Fruit fly (Drosophila melanogaster) whole organism, embryonic: ENCODE data around the gene CG32061.

ENCODE experiments used
- Atf6 ChIP-seq: fragments of 200-800 bp; sonication (Bioruptor generic); IDR thresholded peaks from 2 replicates; pipeline ENCODE4 v1.3.6; 2022; ENCODE audit warnings: missing biosample characterization, missing genetic modification characterization
- CG10274 ChIP-seq: fragments of 200-800 bp; sonication (Bioruptor generic); optimal IDR thresholded peaks from 3 replicates; lab custom pipeline; 2017; ENCODE audit warnings: missing biosample characterization, mild to moderate bottlenecking, missing genetic modification characterization
- CG11504 ChIP-seq: fragments of 200-800 bp; sonication (Bioruptor generic); optimal IDR thresholded peaks from 3 replicates; lab custom pipeline; 2019; ENCODE audit warnings: missing biosample characterization, mild to moderate bottlenecking, missing genetic modification characterization, moderate library complexity
- CG11695 ChIP-seq: fragments of 200-800 bp; sonication (Bioruptor generic); IDR thresholded peaks from 3 replicates; pipeline ENCODE4 v1.3.6; 2022; ENCODE audit warnings: missing biosample characterization, missing genetic modification characterization
- CG12236 ChIP-seq: fragments of 200-800 bp; sonication (Bioruptor generic); optimal IDR thresholded peaks from 2 replicates; lab custom pipeline; 2016; ENCODE audit warnings: missing biosample characterization, missing genetic modification characterization
- CG13775 ChIP-seq: fragments of 200-800 bp; sonication (Bioruptor generic); optimal IDR thresholded peaks from 3 replicates; lab custom pipeline; 2017; ENCODE audit warnings: missing biosample characterization, mild to moderate bottlenecking, missing genetic modification characterization
- CG14441 ChIP-seq: fragments of 200-800 bp; sonication (Bioruptor generic); IDR thresholded peaks from 2 replicates; pipeline ENCODE4 v1.3.6; 2022; ENCODE audit warnings: missing biosample characterization, missing genetic modification characterization
- CG15696 ChIP-seq: fragments of 200-800 bp; sonication (Bioruptor generic); optimal IDR thresholded peaks from 2 replicates; lab custom pipeline; 2019; ENCODE audit warnings: missing biosample characterization, mild to moderate bottlenecking, missing genetic modification characterization, moderate library complexity
- CG1603 ChIP-seq: fragments of 200-800 bp; sonication (Bioruptor generic); optimal IDR thresholded peaks from 2 replicates; lab custom pipeline; 2019; ENCODE audit warnings: missing biosample characterization, mild to moderate bottlenecking, missing genetic modification characterization, moderate library complexity
- CG17328 ChIP-seq: fragments of 200-800 bp; sonication (Bioruptor generic); IDR thresholded peaks from 2 replicates; pipeline ENCODE4 v1.3.6; 2022; ENCODE audit warnings: missing biosample characterization, missing genetic modification characterization
- CG17802 ChIP-seq: fragments of 200-800 bp; sonication (Bioruptor generic); optimal IDR thresholded peaks from 2 replicates; lab custom pipeline; 2018; ENCODE audit warnings: missing biosample characterization, mild to moderate bottlenecking, missing genetic modification characterization, moderate library complexity
- CG17912 ChIP-seq: fragments of 200-800 bp; sonication (Bioruptor generic); optimal IDR thresholded peaks from 2 replicates; lab custom pipeline; 2018; ENCODE audit warnings: missing biosample characterization, mild to moderate bottlenecking, missing genetic modification characterization
- CG3838 ChIP-seq: fragments of 200-800 bp; sonication (Bioruptor generic); optimal IDR thresholded peaks from 3 replicates; lab custom pipeline; 2016; ENCODE audit warnings: missing biosample characterization, missing genetic modification characterization
- CG4360 ChIP-seq: fragments of 200-800 bp; sonication (Bioruptor generic); IDR thresholded peaks from 2 replicates; pipeline ENCODE4 v1.3.6; 2022; ENCODE audit warnings: missing biosample characterization, missing genetic modification characterization
- CG8924 ChIP-seq: fragments of 200-800 bp; optimal IDR thresholded peaks from 3 replicates; lab custom pipeline; 2019; ENCODE audit warnings: missing biosample characterization, mild to moderate bottlenecking, missing genetic modification characterization, moderate library complexity
- CG9727 ChIP-seq: fragments of 200-800 bp; sonication (Bioruptor generic); optimal IDR thresholded peaks from 3 replicates; lab custom pipeline; 2017; ENCODE audit warnings: missing biosample characterization, mild to moderate bottlenecking, missing genetic modification characterization
- CrebB ChIP-seq: fragments of 200-800 bp; sonication (Bioruptor generic); optimal IDR thresholded peaks from 3 replicates; lab custom pipeline; 2018; ENCODE audit warnings: missing biosample characterization, mild to moderate bottlenecking, missing genetic modification characterization
- Drgx ChIP-seq: fragments of 200-800 bp; sonication (Bioruptor generic); IDR thresholded peaks from 2 replicates; pipeline ENCODE4 v1.3.6; 2022; ENCODE audit warnings: missing biosample characterization, missing genetic modification characterization
- Ets65A ChIP-seq: fragments of 200-800 bp; sonication (Bioruptor generic); peaks from one replicate; lab custom pipeline; 2016; ENCODE audit warnings: missing biosample characterization, missing genetic modification characterization
- Ets97D ChIP-seq: fragments of 200-800 bp; sonication (Bioruptor generic); optimal IDR thresholded peaks from 3 replicates; lab custom pipeline; 2016; ENCODE audit warnings: missing biosample characterization, missing genetic modification characterization
- Med ChIP-seq: fragments of 200-800 bp; sonication (Bioruptor generic); peaks from one replicate; lab custom pipeline; 2016; ENCODE audit warnings: missing biosample characterization, missing genetic modification characterization, mild to moderate bottlenecking, inconsistent platforms, moderate library complexity
- Opbp ChIP-seq: fragments of 200-800 bp; sonication (Bioruptor generic); IDR thresholded peaks from 3 replicates; pipeline ENCODE4 v1.3.6; 2022; ENCODE audit warnings: missing biosample characterization, missing genetic modification characterization; ENCODE audit not compliant: partially characterized antibody
- ab ChIP-seq: fragments of 200-800 bp; sonication (Bioruptor generic); optimal IDR thresholded peaks from 2 replicates; lab custom pipeline; 2016; ENCODE audit warnings: missing biosample characterization, missing genetic modification characterization
- ash1 ChIP-seq: fragments of 200-800 bp; sonication (Bioruptor generic); optimal IDR thresholded peaks from 2 replicates; lab custom pipeline; 2018; ENCODE audit warnings: missing biosample characterization, mild to moderate bottlenecking, missing genetic modification characterization
- dmrt11E ChIP-seq: fragments of 200-800 bp; sonication (Bioruptor generic); optimal IDR thresholded peaks from 3 replicates; lab custom pipeline; 2018; ENCODE audit warnings: missing biosample characterization, mild to moderate bottlenecking, missing genetic modification characterization, moderate library complexity
- dysf ChIP-seq: fragments of 200-800 bp; sonication (Bioruptor generic); IDR thresholded peaks from 3 replicates; pipeline ENCODE4 v1.3.6; 2022; ENCODE audit warnings: missing biosample characterization, missing genetic modification characterization
- ewg ChIP-seq: fragments of 200-800 bp; sonication (Bioruptor generic); optimal IDR thresholded peaks from 3 replicates; lab custom pipeline; 2017; ENCODE audit warnings: mild to moderate bottlenecking, missing biosample characterization, missing genetic modification reagents, missing genetic modification characterization
- gfzf ChIP-seq: fragments of 200-800 bp; sonication (Bioruptor generic); optimal IDR thresholded peaks from 2 replicates; lab custom pipeline; 2016; ENCODE audit warnings: missing biosample characterization, mild to moderate bottlenecking, missing genetic modification characterization, moderate library complexity
- grau ChIP-seq: fragments of 200-800 bp; optimal IDR thresholded peaks from 3 replicates; lab custom pipeline; 2019; ENCODE audit warnings: missing biosample characterization, mild to moderate bottlenecking, missing genetic modification characterization, moderate library complexity
- gsb ChIP-seq: fragments of 200-800 bp; sonication (Bioruptor generic); IDR thresholded peaks from 2 replicates; pipeline ENCODE4 v1.3.6; 2022; ENCODE audit warnings: missing biosample characterization, missing genetic modification characterization
- ken ChIP-seq: fragments of 200-800 bp; sonication (Bioruptor generic); IDR thresholded peaks from 3 replicates; pipeline ENCODE4 v1.3.6; 2022; ENCODE audit warnings: missing biosample characterization, missing genetic modification characterization
- klu ChIP-seq: fragments of 200-800 bp; sonication (Bioruptor generic); IDR thresholded peaks from 2 replicates; pipeline ENCODE4 v1.3.6; 2022; ENCODE audit warnings: missing biosample characterization, missing genetic modification characterization
- mld ChIP-seq: fragments of 200-800 bp; sonication (Bioruptor generic); IDR thresholded peaks from 3 replicates; pipeline ENCODE4 v1.3.6; 2022; ENCODE audit warnings: missing biosample characterization, missing genetic modification characterization; ENCODE audit not compliant: partially characterized antibody
- otp ChIP-seq: fragments of 200-800 bp; sonication (Bioruptor generic); IDR thresholded peaks from 3 replicates; pipeline ENCODE4, ENCODE4 v1.3.6; 2022; ENCODE audit warnings: missing biosample characterization, missing genetic modification characterization
- scrt ChIP-seq: fragments of 200-800 bp; sonication (Bioruptor generic); optimal IDR thresholded peaks from 2 replicates; lab custom pipeline; 2018; ENCODE audit warnings: missing biosample characterization, mild to moderate bottlenecking, missing genetic modification characterization, moderate library complexity
- sens ChIP-seq: fragments of 200-800 bp; sonication (Bioruptor generic); peaks from one replicate; lab custom pipeline; 2016; ENCODE audit warnings: missing biosample characterization, missing genetic modification characterization
- shn ChIP-seq: fragments of 200-800 bp; sonication (Bioruptor generic); optimal IDR thresholded peaks from 3 replicates; lab custom pipeline; 2016; ENCODE audit warnings: missing biosample characterization, missing genetic modification characterization
- sima ChIP-seq: fragments of 200-800 bp; sonication (Bioruptor generic); optimal IDR thresholded peaks from 2 replicates; lab custom pipeline; 2016; ENCODE audit warnings: missing biosample characterization, missing genetic modification characterization
- tx ChIP-seq: fragments of 200-800 bp; sonication (Bioruptor generic); optimal IDR thresholded peaks from 2 replicates; lab custom pipeline; 2016; ENCODE audit warnings: missing biosample characterization, missing genetic modification characterization
- wor ChIP-seq: fragments of 200-800 bp; sonication (Bioruptor generic); IDR thresholded peaks from 2 replicates; pipeline ENCODE4 v1.3.6; 2022; ENCODE audit warnings: missing biosample characterization, missing genetic modification characterization
- zfh2 ChIP-seq: fragments of 200-800 bp; sonication (Bioruptor generic); optimal IDR thresholded peaks from 2 replicates; lab custom pipeline; 2016; ENCODE audit warnings: missing biosample characterization, missing genetic modification characterization

CG32061 gene

DNA sequence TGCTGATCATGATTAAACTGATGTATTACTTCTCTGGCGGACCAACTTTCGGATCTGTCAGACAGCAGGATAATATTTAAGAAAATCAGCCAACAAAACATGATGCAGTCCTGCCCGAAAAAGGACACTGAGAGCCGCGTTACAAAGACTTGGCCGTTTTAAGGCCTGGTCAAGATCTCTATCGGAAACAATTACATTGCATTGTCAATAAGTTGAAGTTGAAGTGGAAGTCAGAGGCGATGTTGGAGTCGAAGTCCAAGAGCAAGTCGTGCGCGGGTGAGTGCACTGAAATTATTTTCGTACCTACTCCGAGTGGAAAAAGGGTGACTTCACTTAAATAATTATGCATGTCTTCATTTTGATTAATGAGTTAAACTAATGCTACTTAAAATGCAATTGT lies 29.6 kb upstream of the CG32061 start, which contains the start of gene Ir67c (continued):
- TF ChIP-seq otp (GFP tag; lab: Robert Waterston, UW) (no peak), ewg (GFP tag; lab: Kevin White, UChicago) (no peak), wor (no peak), sima (GFP tag; lab: Kevin White, UChicago) (no peak), mld (GFP tag; lab: Robert Waterston, UW) (no peak), gsb (no peak), CG17912 (GFP tag; lab: Kevin White, UChicago) (no peak), Med (GFP tag; lab: Kevin White, UChicago) (no peak), CG8924 (tag; lab: Kevin White, UChicago) (no peak), CG12236 (GFP tag; lab: Kevin White, UChicago) (no peak), CrebB (tag; lab: Kevin White, UChicago) (no peak), CG17802 (no peak), gfzf (no peak), dmrt11E (tag; lab: Kevin White, UChicago) (peak; percentile 21), CG9727 (GFP tag; lab: Kevin White, UChicago) (no peak), ken (GFP tag; lab: Robert Waterston, UW) (no peak), Atf6 (GFP tag; lab: Robert Waterston, UW) (no peak), CG1603 (tag; lab: Kevin White, UChicago) (peak; percentile 34), Opbp (GFP tag; lab: Robert Waterston, UW) (no peak), CG10274 (GFP tag; lab: Kevin White, UChicago) (no peak), sens (GFP tag; lab: Kevin White, UChicago) (peak; percentile 43), zfh2 (GFP tag; lab: Kevin White, UChicago) (no peak), Ets65A (peak; percentile 40), CG15696 (tag; lab: Kevin White, UChicago) (no peak), CG3838 (no peak), ab (no peak), CG14441 (GFP tag; lab: Robert Waterston, UW) (no peak), Ets97D (GFP tag; lab: Kevin White, UChicago) (no peak), ash1 (GFP tag; lab: Kevin White, UChicago) (no peak), CG11695 (GFP tag; lab: Robert Waterston, UW) (no peak), CG13775 (GFP tag; lab: Kevin White, UChicago) (no peak), CG17328 (GFP tag; lab: Robert Waterston, UW) (peak; percentile 42; the same call in 1 of the 2 replicates), CG4360 (GFP tag; lab: Robert Waterston, UW) (no peak), dysf (GFP tag; lab: Robert Waterston, UW) (no peak; the same call in 2 of the 3 replicates), tx (GFP tag; lab: Kevin White, UChicago) (no peak), shn (GFP tag; lab: Kevin White, UChicago) (no peak), klu (no peak)

DNA sequence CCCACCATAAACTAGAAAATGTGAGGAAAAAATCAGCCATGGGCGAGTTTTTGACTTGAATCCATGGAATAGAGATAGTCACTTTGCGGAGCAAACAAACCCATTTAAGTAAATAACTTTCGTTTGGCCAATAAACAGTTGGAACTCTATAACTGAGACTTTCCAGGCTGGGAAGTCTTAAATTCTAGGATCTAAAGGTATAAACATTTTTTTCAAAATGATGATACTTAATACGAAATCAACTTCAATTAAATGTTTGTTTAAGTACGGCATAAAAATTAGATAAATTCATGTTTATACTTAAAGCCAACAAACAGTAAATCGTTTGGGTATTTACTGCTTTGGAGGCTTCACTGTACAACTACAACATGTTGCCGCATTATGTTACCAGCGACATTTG lies 23.7 kb upstream of the CG32061 start:
- TF ChIP-seq CG11504 (tag; lab: Kevin White, UChicago) (peak; percentile 60), scrt (GFP tag; lab: Kevin White, UChicago) (no peak), grau (tag; lab: Kevin White, UChicago) (peak; percentile 28), Drgx (GFP tag; lab: Robert Waterston, UW) (peak; percentile 11; the same call in 1 of the 2 replicates)
